Fruit fly (Drosophila melanogaster) whole organism, embryonic: ENCODE data around the gene CG3984.

Experiments
- CG10431 ChIP-seq: fragments of 200-800 bp; sonication (Bioruptor generic); optimal IDR thresholded peaks from 3 replicates; lab custom pipeline; 2018; ENCODE audit warnings: missing biosample characterization, mild to moderate bottlenecking, missing genetic modification characterization
- CG11695 ChIP-seq: fragments of 200-800 bp; sonication (Bioruptor generic); IDR thresholded peaks from 3 replicates; pipeline ENCODE4 v1.3.6; 2022; ENCODE audit warnings: missing biosample characterization, missing genetic modification characterization
- CG12299 ChIP-seq: fragments of 200-800 bp; sonication (Bioruptor generic); optimal IDR thresholded peaks from 2 replicates; lab custom pipeline; 2018; ENCODE audit warnings: missing biosample characterization, mild to moderate bottlenecking, missing genetic modification characterization
- CG12391 ChIP-seq: fragments of 200-800 bp; sonication (Bioruptor generic); optimal IDR thresholded peaks from 3 replicates; lab custom pipeline; 2018; ENCODE audit warnings: missing biosample characterization, mild to moderate bottlenecking, missing genetic modification characterization, moderate library complexity
- CG12659 ChIP-seq: fragments of 200-800 bp; sonication (Bioruptor generic); optimal IDR thresholded peaks from 3 replicates; lab custom pipeline; 2017; ENCODE audit warnings: mild to moderate bottlenecking, missing biosample characterization, missing genetic modification reagents, missing genetic modification characterization
- CG14014 ChIP-seq: fragments of 200-800 bp; sonication (Bioruptor generic); IDR thresholded peaks from 2 replicates; pipeline ENCODE4 v1.3.6; 2022; ENCODE audit warnings: missing biosample characterization, missing genetic modification characterization
- CG14441 ChIP-seq: fragments of 200-800 bp; sonication (Bioruptor generic); IDR thresholded peaks from 2 replicates; pipeline ENCODE4 v1.3.6; 2022; ENCODE audit warnings: missing biosample characterization, missing genetic modification characterization
- CG14710 ChIP-seq: fragments of 200-800 bp; sonication (Bioruptor generic); optimal IDR thresholded peaks from 3 replicates; lab custom pipeline; 2019; ENCODE audit warnings: missing biosample characterization, mild to moderate bottlenecking, missing genetic modification characterization, moderate library complexity
- CG17829 ChIP-seq: fragments of 200-800 bp; optimal IDR thresholded peaks from 2 replicates; lab custom pipeline; 2019; ENCODE audit warnings: missing biosample characterization, mild to moderate bottlenecking, missing genetic modification characterization, moderate library complexity
- CG18619 ChIP-seq: fragments of 200-800 bp; sonication (Bioruptor generic); optimal IDR thresholded peaks from 3 replicates; lab custom pipeline; 2017; ENCODE audit warnings: missing biosample characterization, mild to moderate bottlenecking, missing genetic modification characterization
- CG2199 ChIP-seq: fragments of 200-800 bp; sonication (Bioruptor generic); IDR thresholded peaks from 3 replicates; pipeline ENCODE4 v1.3.6; 2022; ENCODE audit warnings: missing biosample characterization, missing genetic modification characterization
- CG2712 ChIP-seq: fragments of 200-800 bp; optimal IDR thresholded peaks from 3 replicates; lab custom pipeline; 2019; ENCODE audit warnings: missing biosample characterization, mild to moderate bottlenecking, missing genetic modification characterization, moderate library complexity
- CG30020 ChIP-seq: fragments of 200-800 bp; optimal IDR thresholded peaks from 2 replicates; lab custom pipeline; 2019; ENCODE audit warnings: missing biosample characterization, mild to moderate bottlenecking, missing genetic modification characterization, moderate library complexity
- CG31224 ChIP-seq: fragments of 200-800 bp; sonication (Bioruptor generic); IDR thresholded peaks from 2 replicates; pipeline ENCODE4 v1.3.6; 2022; ENCODE audit warnings: missing biosample characterization, missing genetic modification characterization
- CG3281 ChIP-seq: fragments of 200-800 bp; sonication (Bioruptor generic); optimal IDR thresholded peaks from 3 replicates; lab custom pipeline; 2017; ENCODE audit warnings: missing biosample characterization, mild to moderate bottlenecking, missing genetic modification characterization
- CG3726 ChIP-seq: fragments of 200-800 bp; sonication (Bioruptor generic); IDR thresholded peaks from 3 replicates; pipeline ENCODE4, ENCODE4 v1.3.6; 2022; ENCODE audit warnings: missing biosample characterization, missing genetic modification characterization
- CG4707 ChIP-seq: fragments of 200-800 bp; sonication (Bioruptor generic); optimal IDR thresholded peaks from 2 replicates; lab custom pipeline; 2018; ENCODE audit warnings: missing biosample characterization, mild to moderate bottlenecking, missing genetic modification characterization, moderate library complexity
- CG6791 ChIP-seq: fragments of 200-800 bp; sonication (Bioruptor generic); IDR thresholded peaks from 3 replicates; pipeline ENCODE4 v1.3.6; 2022; ENCODE audit warnings: missing biosample characterization, missing genetic modification characterization; ENCODE audit not compliant: partially characterized antibody
- CG7987 ChIP-seq: fragments of 200-800 bp; sonication (Bioruptor generic); optimal IDR thresholded peaks from 2 replicates; lab custom pipeline; 2018; ENCODE audit warnings: missing biosample characterization, mild to moderate bottlenecking, missing genetic modification characterization, moderate library complexity
- CG8089 ChIP-seq: fragments of 200-800 bp; sonication (Bioruptor generic); optimal IDR thresholded peaks from 3 replicates; lab custom pipeline; 2016; ENCODE audit warnings: missing biosample characterization, missing genetic modification characterization
- CG8944 ChIP-seq: fragments of 200-800 bp; sonication (Bioruptor generic); optimal IDR thresholded peaks from 3 replicates; lab custom pipeline; 2016; ENCODE audit warnings: missing biosample characterization, missing genetic modification characterization
- Dfd ChIP-seq, 2 experiments: fragments of >200 bp; optimal IDR thresholded peaks; 2 replicates each; lab custom pipeline; 2017; ENCODE audit warnings: missing biosample characterization in 2 of 2, missing genetic modification characterization in 2 of 2
- Dll ChIP-seq: fragments of 200-800 bp; sonication (Bioruptor generic); IDR thresholded peaks from 4 replicates; pipeline ENCODE4 v1.3.6; 2022; ENCODE audit warnings: missing biosample characterization, missing genetic modification characterization; ENCODE audit not compliant: partially characterized antibody
- Hey ChIP-seq: fragments of 200-800 bp; sonication (Bioruptor generic); optimal IDR thresholded peaks from 3 replicates; lab custom pipeline; 2018; ENCODE audit warnings: missing biosample characterization, mild to moderate bottlenecking, missing genetic modification characterization
- NFAT ChIP-seq: fragments of 200-800 bp; sonication (Bioruptor generic); IDR thresholded peaks from 2 replicates; pipeline ENCODE4 v1.3.6; 2022; ENCODE audit warnings: missing biosample characterization, missing genetic modification characterization
- Oaz ChIP-seq: fragments of 200-800 bp; sonication (Bioruptor generic); IDR thresholded peaks from 2 replicates; pipeline ENCODE4 v1.3.6; 2022; ENCODE audit warnings: missing biosample characterization, missing genetic modification characterization
- Optix ChIP-seq: fragments of 200-800 bp; sonication (Bioruptor generic); IDR thresholded peaks from 3 replicates; pipeline ENCODE4 v1.3.6; 2022; ENCODE audit warnings: missing biosample characterization, missing genetic modification characterization
- Rx ChIP-seq: fragments of 200-800 bp; sonication (Bioruptor generic); IDR thresholded peaks from 2 replicates; pipeline ENCODE4 v1.3.6; 2022; ENCODE audit warnings: missing biosample characterization, missing genetic modification characterization
- Sox102F ChIP-seq: fragments of 200-800 bp; sonication (Bioruptor generic); optimal IDR thresholded peaks from 2 replicates; lab custom pipeline; 2018; ENCODE audit warnings: missing biosample characterization, mild to moderate bottlenecking, missing genetic modification characterization, moderate library complexity
- Stat92E ChIP-seq, 3 experiments: fragments of >200 bp in 2 of 3; fragments of 200-800 bp in 1 of 3; sonication (Bioruptor generic) in 1 of 3; optimal IDR thresholded peaks; 2 replicates each; lab custom pipeline; 2017 to 2019; ENCODE audit warnings: missing biosample characterization in 3 of 3, missing genetic modification characterization in 3 of 3, mild to moderate bottlenecking in 1 of 3, moderate library complexity in 1 of 3
- Trl ChIP-seq, 3 experiments: fragments of >200 bp in 2 of 3; fragments of 200-800 bp in 1 of 3; sonication (Bioruptor generic) in 1 of 3; optimal IDR thresholded peaks; 2 replicates in 1 of 3; 3 replicates in 2 of 3; lab custom pipeline; 2016 to 2017; ENCODE audit warnings: missing biosample characterization in 1 of 3, missing genetic modification characterization in 1 of 3
- Usf ChIP-seq: fragments of 200-800 bp; sonication (Bioruptor generic); optimal IDR thresholded peaks from 2 replicates; lab custom pipeline; 2017; ENCODE audit warnings: missing genotype, missing biosample characterization, missing genetic modification characterization
- bab2 ChIP-seq: fragments of 200-800 bp; sonication (Bioruptor generic); optimal IDR thresholded peaks from 2 replicates; lab custom pipeline; 2016; ENCODE audit warnings: missing biosample characterization, missing genetic modification characterization
- h ChIP-seq: fragments of >200 bp; optimal IDR thresholded peaks from 2 replicates; lab custom pipeline; 2017
- kni ChIP-seq: fragments of 200-800 bp; sonication (Bioruptor generic); optimal IDR thresholded peaks from 3 replicates; lab custom pipeline; 2017; ENCODE audit warnings: mild to moderate bottlenecking, missing biosample characterization, missing genetic modification reagents, missing genetic modification characterization
- lilli ChIP-seq: fragments of 200-800 bp; sonication (Bioruptor generic); optimal IDR thresholded peaks from 3 replicates; lab custom pipeline; 2016; ENCODE audit warnings: missing biosample characterization, missing genetic modification characterization
- lov ChIP-seq, 2 experiments: fragments of 200-800 bp in 1 of 2; fragments of >200 bp in 1 of 2; sonication (Bioruptor generic) in 1 of 2; IDR thresholded peaks in 1 of 2; optimal IDR thresholded peaks in 1 of 2; 2 replicates in 1 of 2; 3 replicates in 1 of 2; pipeline versions ENCODE4 v1.3.6 to Lab custom; 2017 to 2022; ENCODE audit warnings: missing biosample characterization in 1 of 2, missing genetic modification characterization in 1 of 2
- mirr ChIP-seq: fragments of 200-800 bp; sonication (Bioruptor generic); optimal IDR thresholded peaks from 3 replicates; lab custom pipeline; 2018; ENCODE audit warnings: missing biosample characterization, mild to moderate bottlenecking, missing genetic modification characterization
- nerfin-1 ChIP-seq: fragments of 200-800 bp; sonication (Bioruptor generic); optimal IDR thresholded peaks from 3 replicates; lab custom pipeline; 2019; ENCODE audit warnings: missing biosample characterization, mild to moderate bottlenecking, missing genetic modification characterization, moderate library complexity
- pb ChIP-seq: fragments of 200-800 bp; sonication (Bioruptor generic); optimal IDR thresholded peaks from 3 replicates; lab custom pipeline; 2016; ENCODE audit warnings: missing biosample characterization, missing genetic modification characterization
- sc ChIP-seq, 3 experiments: fragments of >200 bp in 2 of 3; fragments of 200-800 bp in 1 of 3; sonication (Bioruptor generic) in 1 of 3; optimal IDR thresholded peaks; 2 replicates in 2 of 3; 3 replicates in 1 of 3; lab custom pipeline; 2017; ENCODE audit warnings: mild to moderate bottlenecking in 1 of 3, missing biosample characterization in 1 of 3, missing genetic modification characterization in 1 of 3, missing genetic modification reagents in 1 of 3
- slbo ChIP-seq: fragments of 200-800 bp; sonication (Bioruptor generic); IDR thresholded peaks from 2 replicates; pipeline ENCODE4 v1.3.6; 2022; ENCODE audit warnings: missing biosample characterization, missing genetic modification characterization
- tin ChIP-seq: fragments of 200-800 bp; sonication (Bioruptor generic); optimal IDR thresholded peaks from 3 replicates; lab custom pipeline; 2016; ENCODE audit warnings: missing biosample characterization, missing genetic modification characterization
- tll ChIP-seq, 2 experiments: fragments of 200-800 bp in 1 of 2; fragments of >200 bp in 1 of 2; sonication (Bioruptor generic) in 1 of 2; optimal IDR thresholded peaks; 2 replicates each; lab custom pipeline; 2017 to 2019; ENCODE audit warnings: missing biosample characterization in 2 of 2, missing genetic modification characterization in 2 of 2, mild to moderate bottlenecking in 1 of 2, moderate library complexity in 1 of 2
- trem ChIP-seq: fragments of 200-800 bp; optimal IDR thresholded peaks from 3 replicates; lab custom pipeline; 2019; ENCODE audit warnings: missing biosample characterization, mild to moderate bottlenecking, missing genetic modification characterization, moderate library complexity
- tx ChIP-seq: fragments of 200-800 bp; sonication (Bioruptor generic); optimal IDR thresholded peaks from 2 replicates; lab custom pipeline; 2016; ENCODE audit warnings: missing biosample characterization, missing genetic modification characterization
- unpg ChIP-seq: fragments of 200-800 bp; sonication (Bioruptor generic); optimal IDR thresholded peaks from 3 replicates; lab custom pipeline; 2018; ENCODE audit warnings: missing biosample characterization, mild to moderate bottlenecking, missing genetic modification characterization, moderate library complexity
- z ChIP-seq: fragments of 200-800 bp; sonication (Bioruptor generic); IDR thresholded peaks from 3 replicates; pipeline ENCODE4 v1.3.6; 2022; ENCODE audit warnings: missing biosample characterization, missing genetic modification characterization
- zen2 ChIP-seq: fragments of 200-800 bp; sonication (Bioruptor generic); IDR thresholded peaks from 3 replicates; pipeline ENCODE4 v1.3.6; 2022; ENCODE audit warnings: missing biosample characterization, missing genetic modification characterization; ENCODE audit not compliant: partially characterized antibody

Gene CG3984

dm6 chr3R:15131677-15132076, 5.3 kb upstream of the CG3984 start, which contains the start of gene CG42788 (continued):
- TF ChIP-seq lilli (GFP tag; lab: Kevin White, UChicago), result peak; percentile 70
- no peak for TF ChIP-seq CG8944 (GFP tag; lab: Kevin White, UChicago)
- TF ChIP-seq CG12299 (tag; lab: Kevin White, UChicago), result peak; percentile 34
- no peak for TF ChIP-seq CG14441 (GFP tag; lab: Robert Waterston, UW)
- TF ChIP-seq bab2 (GFP tag; lab: Kevin White, UChicago), result peak; percentile 29
- no peak for TF ChIP-seq CG14014 (GFP tag; lab: Robert Waterston, UW)
- peak; percentile 46 for TF ChIP-seq Sox102F
- TF ChIP-seq Rx (GFP tag; lab: Robert Waterston, UW), result no peak
- TF ChIP-seq zen2, result no peak
- TF ChIP-seq z (GFP tag; lab: Robert Waterston, UW), result no peak
- peak; percentile 35 for TF ChIP-seq CG3281 (GFP tag; lab: Kevin White, UChicago)
- TF ChIP-seq Stat92E (GFP tag; optimal IDR thresholded peaks at IDR 0.05; lab: Kevin White, UChicago), result peak in 1 of 3 experiments; percentile 94
- no peak for TF ChIP-seq h (lab: Kevin White, UChicago)
- TF ChIP-seq Trl (optimal IDR thresholded peaks at IDR 0.05; lab: Kevin White, UChicago), result no peak
- TF ChIP-seq Trl (GFP tag; optimal IDR thresholded peaks at IDR 0.05; lab: Kevin White, UChicago), result peak; percentile 48
- TF ChIP-seq Dll (GFP tag; lab: Robert Waterston, UW), result no peak
- peak; percentile 64 for TF ChIP-seq CG8089 (GFP tag; lab: Kevin White, UChicago)
- peak; percentile 60 for TF ChIP-seq kni (GFP tag; lab: Kevin White, UChicago)
- no peak for TF ChIP-seq Dfd (GFP tag; optimal IDR thresholded peaks at IDR 0.05; lab: Kevin White, UChicago)
- peak; percentile 65 for TF ChIP-seq Hey
- no peak for TF ChIP-seq Oaz (GFP tag; lab: Robert Waterston, UW)
- no peak for TF ChIP-seq tll (GFP tag; optimal IDR thresholded peaks at IDR 0.05; lab: Kevin White, UChicago)
- TF ChIP-seq CG12659 (GFP tag; lab: Kevin White, UChicago), result peak; percentile 95
- TF ChIP-seq CG7987, result peak; percentile 80
- peak; percentile 57 for TF ChIP-seq CG17829
- no peak for TF ChIP-seq CG11695 (GFP tag; lab: Robert Waterston, UW)
- peak; percentile 57 for TF ChIP-seq unpg (GFP tag; lab: Kevin White, UChicago)
- TF ChIP-seq CG4707 (GFP tag; lab: Kevin White, UChicago), result peak; percentile 61
- TF ChIP-seq CG6791, result no peak
- TF ChIP-seq tx (GFP tag; lab: Kevin White, UChicago), result peak; percentile 55
- peak; percentile 66 for TF ChIP-seq trem (tag; lab: Kevin White, UChicago)
- TF ChIP-seq nerfin-1 (tag; lab: Kevin White, UChicago), result peak; percentile 25
- peak; percentile 63 for TF ChIP-seq mirr (GFP tag; lab: Kevin White, UChicago)
- TF ChIP-seq CG2712, result peak; percentile 68
- no peak for TF ChIP-seq CG31224
- no peak for TF ChIP-seq tin (GFP tag; lab: Kevin White, UChicago)
- peak; percentile 49 for TF ChIP-seq CG18619
- TF ChIP-seq CG3726 (GFP tag; lab: Robert Waterston, UW), result no peak
- TF ChIP-seq CG30020 (tag; lab: Kevin White, UChicago), result no peak
- TF ChIP-seq CG2199 (GFP tag; lab: Robert Waterston, UW), result no peak
- TF ChIP-seq Usf (GFP tag; lab: Kevin White, UChicago), result no peak
- peak; percentile 7 for TF ChIP-seq CG10431
- TF ChIP-seq sc (optimal IDR thresholded peaks at IDR 0.05; lab: Kevin White, UChicago), result no peak
- no peak for TF ChIP-seq sc (GFP tag; optimal IDR thresholded peaks at IDR 0.05; lab: Kevin White, UChicago)
- TF ChIP-seq Optix (GFP tag; lab: Robert Waterston, UW), result no peak
- TF ChIP-seq lov (optimal IDR thresholded peaks at IDR 0.05; lab: Kevin White, UChicago), result no peak
- TF ChIP-seq lov (GFP tag; IDR thresholded peaks at IDR 0.05; lab: Robert Waterston, UW), result no peak
- TF ChIP-seq CG14710 (tag; lab: Kevin White, UChicago), result peak; percentile 51
- peak; percentile 40 for TF ChIP-seq pb (GFP tag; lab: Kevin White, UChicago)
- no peak for TF ChIP-seq slbo (GFP tag; lab: Robert Waterston, UW)
- TF ChIP-seq NFAT (GFP tag; lab: Robert Waterston, UW), result no peak
- TF ChIP-seq CG12391 (tag; lab: Kevin White, UChicago), result peak; percentile 71
